Worm (Caenorhabditis elegans): Measurements from ENCODE around the gene Y44F5A.1.

DNA sequence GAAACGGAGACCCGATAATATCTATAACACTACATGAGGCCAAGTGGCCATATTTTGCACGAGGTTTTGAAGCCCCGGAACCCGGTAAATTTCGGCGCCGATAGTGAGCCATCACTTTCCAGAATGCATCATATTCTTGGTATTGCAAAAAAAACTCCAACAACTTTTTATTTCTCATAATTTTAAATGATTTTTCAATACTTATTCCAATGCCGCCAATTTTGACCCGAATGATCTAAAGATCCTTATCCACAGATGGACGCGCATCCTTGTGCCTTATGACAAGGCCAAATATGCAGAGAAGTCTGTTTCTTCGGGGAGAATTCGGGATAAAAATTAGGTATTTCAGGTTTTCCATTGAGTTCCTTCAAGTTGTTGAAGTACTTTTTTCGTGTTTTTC lies 6.3 kb downstream of the Y44F5A.1 start:
- no peak for TF ChIP-seq dve-1 (tag; optimal IDR thresholded peaks at IDR 0.05)
- TF ChIP-seq tbx-2 (tag; optimal IDR thresholded peaks at IDR 0.05) = no peak
- no peak for TF ChIP-seq hlh-6 (tag; optimal IDR thresholded peaks at IDR 0.05)
- TF ChIP-seq pqm-1 (tag; optimal IDR thresholded peaks at IDR 0.05) = no peak
- no peak for TF ChIP-seq C38D4.7 (GFP tag; optimal IDR thresholded peaks at IDR 0.05)
